Worm (Caenorhabditis elegans): Measurements from ENCODE around the gene nhr-272.

DNA sequence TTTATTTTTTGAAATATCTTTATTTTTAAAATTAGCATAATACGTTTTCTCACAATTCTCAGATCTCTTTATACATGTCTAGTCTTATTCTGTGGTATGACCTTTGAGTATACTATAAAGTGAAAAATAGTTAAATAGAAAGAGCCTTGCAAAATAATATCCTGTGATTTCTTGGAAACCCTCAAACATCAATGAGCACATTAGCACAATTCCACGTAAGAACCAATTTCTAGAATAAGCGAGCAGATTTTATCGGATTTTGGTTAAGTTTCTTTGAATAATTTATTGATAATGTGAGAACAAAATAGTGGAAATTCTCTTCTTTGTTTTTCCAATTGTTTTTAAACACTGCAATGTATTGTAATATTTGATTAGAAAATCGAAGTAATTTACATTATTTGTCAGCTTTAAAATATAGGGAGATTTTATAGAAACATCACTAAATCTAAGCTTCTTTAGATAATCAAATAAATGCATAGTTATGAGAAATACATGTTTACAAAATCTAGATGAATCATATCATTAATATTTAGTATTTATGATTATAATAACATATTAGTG is 35.6 kb downstream of the nhr-272 start:
- TF ChIP-seq mdl-1 (tag; optimal IDR thresholded peaks at IDR 0.05) (no peak), lin-39 (tag; optimal IDR thresholded peaks at IDR 0.05) (no peak), ztf-4 (tag; optimal IDR thresholded peaks at IDR 0.05) (no peak), snpc-4 (tag; optimal IDR thresholded peaks at IDR 0.05) (no peak), F13H6.1 (tag; optimal IDR thresholded peaks at IDR 0.05) (no peak), lin-13 (GFP tag; optimal IDR thresholded peaks at IDR 0.05) (no peak), ZK546.5 (tag; optimal IDR thresholded peaks at IDR 0.05) (no peak), mab-5 (tag; optimal IDR thresholded peaks at IDR 0.05) (no peak), unc-55 (GFP tag; optimal IDR thresholded peaks at IDR 0.05) (no peak), dmd-4 (tag; optimal IDR thresholded peaks at IDR 0.05) (no peak), fos-1 (tag; optimal IDR thresholded peaks at IDR 0.05) (no peak), skn-1 (tag; optimal IDR thresholded peaks at IDR 0.05) (no peak)

All from whole organism, L2 larva.